Fruit fly (Drosophila melanogaster) whole organism, adult: ENCODE data around the gene CG13084.

Experiments
- CG11617 ChIP-seq: fragments of 200-800 bp; sonication (Bioruptor generic); optimal IDR thresholded peaks from 2 replicates; lab custom pipeline; 2017; ENCODE audit warnings: mild to moderate bottlenecking, missing biosample characterization, missing genetic modification reagents, missing genetic modification characterization
- CG12768 ChIP-seq: fragments of 200-800 bp; sonication (Bioruptor generic); optimal IDR thresholded peaks from 2 replicates; lab custom pipeline; 2017; ENCODE audit warnings: missing biosample characterization, missing genetic modification characterization, mild to moderate bottlenecking, moderate library complexity, missing genetic modification reagents
- CG14711 ChIP-seq: fragments of 200-800 bp; sonication (Bioruptor generic); optimal IDR thresholded peaks from 2 replicates; lab custom pipeline; 2018; ENCODE audit warnings: missing biosample characterization, mild to moderate bottlenecking, missing genetic modification characterization, moderate library complexity
- CG1620 ChIP-seq: fragments of 200-800 bp; sonication (Bioruptor generic); optimal IDR thresholded peaks from 2 replicates; lab custom pipeline; 2016; ENCODE audit warnings: missing biosample characterization, missing genetic modification characterization
- CG33017 ChIP-seq: fragments of 200-800 bp; sonication (Bioruptor generic); optimal IDR thresholded peaks from 2 replicates; lab custom pipeline; 2018; ENCODE audit warnings: missing biosample characterization, mild to moderate bottlenecking, missing genetic modification characterization, moderate library complexity
- CG5204 ChIP-seq: fragments of 200-800 bp; sonication (Bioruptor generic); optimal IDR thresholded peaks from 2 replicates; lab custom pipeline; 2016; ENCODE audit warnings: missing biosample characterization, missing genetic modification characterization
- CG7045 ChIP-seq: fragments of 200-800 bp; sonication (Bioruptor generic); optimal IDR thresholded peaks from 2 replicates; lab custom pipeline; 2017; ENCODE audit warnings: missing biosample characterization, mild to moderate bottlenecking, missing genetic modification characterization
- CG7101 ChIP-seq: fragments of 200-800 bp; sonication (Bioruptor generic); optimal IDR thresholded peaks from 2 replicates; lab custom pipeline; 2018; ENCODE audit warnings: missing biosample characterization, mild to moderate bottlenecking, missing genetic modification characterization, moderate library complexity
- Clk ChIP-seq: fragments of 200-800 bp; sonication (Bioruptor generic); optimal IDR thresholded peaks from 2 replicates; lab custom pipeline; 2017; ENCODE audit warnings: missing biosample characterization, missing genetic modification characterization
- Crg-1 ChIP-seq: fragments of 200-800 bp; sonication (Bioruptor generic); optimal IDR thresholded peaks from 2 replicates; lab custom pipeline; 2016; ENCODE audit warnings: missing biosample characterization, missing genetic modification characterization
- Hr96 ChIP-seq: fragments of 200-800 bp; sonication (Bioruptor generic); optimal IDR thresholded peaks from 2 replicates; lab custom pipeline; 2016; ENCODE audit warnings: missing biosample characterization, missing genetic modification characterization
- Mnt ChIP-seq: fragments of 200-800 bp; sonication (Bioruptor generic); optimal IDR thresholded peaks from 2 replicates; lab custom pipeline; 2016; ENCODE audit warnings: missing biosample characterization, mild to moderate bottlenecking, missing genetic modification characterization
- bab1 ChIP-seq: fragments of 200-800 bp; sonication (Bioruptor generic); optimal IDR thresholded peaks from 3 replicates; lab custom pipeline; 2019; ENCODE audit warnings: missing biosample characterization, mild to moderate bottlenecking, missing genetic modification characterization, moderate library complexity
- cic ChIP-seq: fragments of 200-800 bp; sonication (Bioruptor generic); optimal IDR thresholded peaks from 2 replicates; lab custom pipeline; 2017; ENCODE audit warnings: missing biosample characterization, mild to moderate bottlenecking, missing genetic modification characterization, moderate library complexity
- cnc ChIP-seq, 2 experiments: fragments of >200 bp; optimal IDR thresholded peaks; 2 replicates each; lab custom pipeline; 2017
- kay ChIP-seq: fragments of 200-800 bp; sonication (Bioruptor generic); peaks from one replicate; lab custom pipeline; 2016; ENCODE audit warnings: missing biosample characterization, missing genetic modification characterization, borderline replicate concordance
- ovo ChIP-seq: fragments of 200-800 bp; sonication (Bioruptor generic); optimal IDR thresholded peaks from 2 replicates; lab custom pipeline; 2016; ENCODE audit warnings: missing biosample characterization, missing genetic modification characterization
- pad ChIP-seq: fragments of 200-800 bp; sonication (Bioruptor generic); optimal IDR thresholded peaks from 3 replicates; lab custom pipeline; 2017; ENCODE audit warnings: missing biosample characterization, missing genetic modification characterization, mild to moderate bottlenecking, moderate library complexity, missing genetic modification reagents
- tj ChIP-seq: fragments of 200-800 bp; sonication (Bioruptor generic); optimal IDR thresholded peaks from 3 replicates; lab custom pipeline; 2017; ENCODE audit warnings: missing biosample characterization, mild to moderate bottlenecking, missing genetic modification characterization, moderate library complexity
- toe ChIP-seq: fragments of 200-800 bp; sonication (Bioruptor generic); optimal IDR thresholded peaks from 2 replicates; lab custom pipeline; 2016; ENCODE audit warnings: missing biosample characterization, missing genetic modification characterization

Gene CG13084

dm6 chr2L:19512184-19512583 lies 27.5 kb downstream of the CG13084 start:
- TF ChIP-seq CG5204 (GFP tag; lab: Kevin White, UChicago), result no peak
- no peak for TF ChIP-seq cnc (optimal IDR thresholded peaks at IDR 0.05; lab: Kevin White, UChicago)
- TF ChIP-seq pad (GFP tag; lab: Kevin White, UChicago), result no peak
- no peak for TF ChIP-seq Crg-1 (GFP tag; lab: Kevin White, UChicago)
- TF ChIP-seq Hr96 (GFP tag; lab: Kevin White, UChicago), result no peak
- no peak for TF ChIP-seq CG1620 (GFP tag; lab: Kevin White, UChicago)
- no peak for TF ChIP-seq CG14711 (tag; lab: Kevin White, UChicago)
- TF ChIP-seq Mnt (GFP tag; lab: Kevin White, UChicago), result no peak
- TF ChIP-seq ovo (GFP tag; lab: Kevin White, UChicago), result no peak
- no peak for TF ChIP-seq CG7101 (tag; lab: Kevin White, UChicago)
- TF ChIP-seq kay, result no peak
- TF ChIP-seq Clk (GFP tag; lab: Kevin White, UChicago), result no peak
- no peak for TF ChIP-seq CG7045
- no peak for TF ChIP-seq CG11617 (GFP tag; lab: Kevin White, UChicago)
- TF ChIP-seq toe (GFP tag; lab: Kevin White, UChicago), result no peak
- TF ChIP-seq bab1 (GFP tag; lab: Kevin White, UChicago), result no peak
- no peak for TF ChIP-seq CG33017 (tag; lab: Kevin White, UChicago)

dm6 chr2L:19516062-19516461 lies 31.3 kb downstream of the CG13084 start:
- no peak for TF ChIP-seq CG5204 (GFP tag; lab: Kevin White, UChicago)
- no peak for TF ChIP-seq CG7101 (tag; lab: Kevin White, UChicago)
- TF ChIP-seq Hr96 (GFP tag; lab: Kevin White, UChicago), result no peak
- no peak for TF ChIP-seq cic (GFP tag; lab: Kevin White, UChicago)
- TF ChIP-seq cnc (optimal IDR thresholded peaks at IDR 0.05; lab: Kevin White, UChicago), result no peak
- TF ChIP-seq bab1 (GFP tag; lab: Kevin White, UChicago), result no peak
- TF ChIP-seq kay, result no peak
- no peak for TF ChIP-seq ovo (GFP tag; lab: Kevin White, UChicago)
- TF ChIP-seq CG33017 (tag; lab: Kevin White, UChicago), result no peak
- no peak for TF ChIP-seq toe (GFP tag; lab: Kevin White, UChicago)
- TF ChIP-seq CG12768 (GFP tag; lab: Kevin White, UChicago), result no peak
- TF ChIP-seq Mnt (GFP tag; lab: Kevin White, UChicago), result no peak
- no peak for TF ChIP-seq CG7045
- no peak for TF ChIP-seq CG14711 (tag; lab: Kevin White, UChicago)
- no peak for TF ChIP-seq Clk (GFP tag; lab: Kevin White, UChicago)
- no peak for TF ChIP-seq CG11617 (GFP tag; lab: Kevin White, UChicago)
- TF ChIP-seq CG1620 (GFP tag; lab: Kevin White, UChicago), result no peak
- no peak for TF ChIP-seq pad (GFP tag; lab: Kevin White, UChicago)

dm6 chr2L:19517154-19517814 lies 32.6 kb downstream of the CG13084 start, which contains the start of gene Hasp:
Gene Hasp, minus strand, starts transcription at chr2L:19517204.
- no peak for TF ChIP-seq Mnt (GFP tag; lab: Kevin White, UChicago)
- peak; percentile 25 for TF ChIP-seq CG5204 (GFP tag; lab: Kevin White, UChicago)
- TF ChIP-seq CG14711 (tag; lab: Kevin White, UChicago), result peak; percentile 8
- TF ChIP-seq CG7045, result peak; percentile 25
- no peak for TF ChIP-seq cnc (optimal IDR thresholded peaks at IDR 0.05; lab: Kevin White, UChicago)

- TF ChIP-seq tj (no peak), CG14711 (tag; lab: Kevin White, UChicago) (no peak)
These were observed 33.9 kb downstream of the CG13084 start, which contains the start of gene CG10132 for dm6 chr2L:19518636-19519086. Gene CG10132, plus strand, starts transcription at chr2L:19518824.

dm6 chr2L:19519611-19520010 lies 34.9 kb downstream of the CG13084 start:
- TF ChIP-seq CG14711 (tag; lab: Kevin White, UChicago) (no peak), CG12768 (GFP tag; lab: Kevin White, UChicago) (peak; percentile 4)

- TF ChIP-seq CG7101 (tag; lab: Kevin White, UChicago) (peak; percentile 26), bab1 (GFP tag; lab: Kevin White, UChicago) (peak; percentile 60), CG14711 (tag; lab: Kevin White, UChicago) (no peak), CG1620 (GFP tag; lab: Kevin White, UChicago) (peak; percentile 30), kay (no peak), Mnt (GFP tag; lab: Kevin White, UChicago) (peak; percentile 12), Clk (GFP tag; lab: Kevin White, UChicago) (no peak), pad (GFP tag; lab: Kevin White, UChicago) (peak; percentile 19), Hr96 (GFP tag; lab: Kevin White, UChicago) (no peak), tj (no peak), CG7045 (no peak)
These were observed 41.6 kb downstream of the CG13084 start, which contains the start of the genes Dpm1 and CG10137 for dm6 chr2L:19526316-19526715. Gene Dpm1, minus strand, starts transcription at chr2L:19526368. Gene CG10137, plus strand, starts transcription at chr2L:19526686.
